Fruit fly (Drosophila melanogaster) Kc167 (cell line): Measurements from ENCODE around the gene PolA1.

Experiments
- Myc ChIP-seq: fragments of >200 bp; optimal IDR thresholded peaks from 2 replicates; lab custom pipeline; 2017; ENCODE audit warnings: missing external identifiers
- h ChIP-seq: fragments of >200 bp; optimal IDR thresholded peaks from 3 replicates; lab custom pipeline; 2018; ENCODE audit warnings: missing external identifiers
- insv ChIP-seq: fragments of >200 bp; optimal IDR thresholded peaks from 3 replicates; lab custom pipeline; 2018; ENCODE audit warnings: missing external identifiers
- psq ChIP-seq: fragments of >200 bp; optimal IDR thresholded peaks from 2 replicates; lab custom pipeline; 2017; ENCODE audit warnings: missing external identifiers
- ttk ChIP-seq: sonication (Bioruptor generic); optimal IDR thresholded peaks from 2 replicates; lab custom pipeline; 2017; ENCODE audit warnings: missing external identifiers

DNA sequence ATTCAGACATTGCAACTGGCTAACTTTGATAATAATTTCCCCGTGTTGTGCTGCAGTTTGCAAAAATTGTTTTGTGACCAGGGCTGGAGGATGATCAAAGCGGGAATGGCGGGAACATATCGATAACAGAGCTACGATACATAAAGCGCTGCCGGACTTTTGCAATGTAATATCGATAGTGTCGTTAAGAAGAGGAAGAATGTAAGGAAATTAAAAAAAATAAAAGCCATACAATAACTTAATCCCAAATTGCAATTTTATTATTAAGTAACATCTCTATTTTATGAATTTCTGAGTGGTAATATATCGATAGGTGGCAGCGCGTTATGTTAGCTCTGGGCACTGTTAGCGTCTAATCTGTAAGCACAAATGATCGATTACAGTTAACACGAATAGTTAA is at the start of gene PolA1:
- TF ChIP-seq Myc (no peak), insv (lab: Kevin White, UChicago) (no peak), psq (lab: Kevin White, UChicago) (no peak), ttk (lab: Kevin White, UChicago) (no peak), h (lab: Kevin White, UChicago) (no peak)
